Worm (Caenorhabditis elegans) whole organism, L3 larva: ENCODE measurements around the gene xbx-4.

Experiments
- ZK546.5 ChIP-seq: sonication (generic microtip); optimal IDR thresholded peaks from 2 replicates; lab custom pipeline; 2017; ENCODE audit warnings: missing biosample characterization, missing genetic modification characterization
- ama-1 ChIP-seq: fragments of 150-350 bp; optimal IDR thresholded peaks from 2 replicates; lab custom pipeline; 2018
- ceh-28 ChIP-seq: fragments of 150-350 bp; optimal IDR thresholded peaks from 2 replicates; lab custom pipeline; 2014; ENCODE audit warnings: missing biosample characterization, missing genetic modification reagents, missing genetic modification characterization
- ceh-82 ChIP-seq: fragments of 150-350 bp; optimal IDR thresholded peaks from 2 replicates; lab custom pipeline; 2014; ENCODE audit warnings: missing biosample characterization, missing genetic modification characterization
- daf-12 ChIP-seq: fragments of 150-350 bp; optimal IDR thresholded peaks from 2 replicates; lab custom pipeline; 2014; ENCODE audit warnings: missing biosample characterization, missing genetic modification reagents, missing genetic modification characterization
- egl-5 ChIP-seq: fragments of 150-350 bp; optimal IDR thresholded peaks from 2 replicates; lab custom pipeline; 2017; ENCODE audit warnings: missing biosample characterization, missing genetic modification reagents, missing genetic modification characterization, inconsistent platforms
- elt-1 ChIP-seq: fragments of 150-350 bp; optimal IDR thresholded peaks from 2 replicates; lab custom pipeline; 2014; ENCODE audit warnings: missing biosample characterization, missing genetic modification characterization
- elt-2 ChIP-seq: sonication (generic microtip); optimal IDR thresholded peaks from 2 replicates; lab custom pipeline; 2016; ENCODE audit warnings: missing genetic modification reagents, mild to moderate bottlenecking, missing genetic modification characterization, missing compliant biosample characterization
- elt-3 ChIP-seq, 3 experiments: fragments of 150-350 bp in 1 of 3; sonication (generic microtip) in 2 of 3; optimal IDR thresholded peaks; 2 replicates in 2 of 3; 4 replicates in 1 of 3; lab custom pipeline; 2014 to 2017; ENCODE audit warnings: missing biosample characterization in 3 of 3, missing genetic modification characterization in 3 of 3
- eor-1 ChIP-seq, 2 experiments: fragments of 150-350 bp; optimal IDR thresholded peaks; 2 replicates each; lab custom pipeline; 2014 to 2018; ENCODE audit warnings: missing biosample characterization in 2 of 2, missing genetic modification characterization in 2 of 2
- fkh-10 ChIP-seq: sonication (generic microtip); optimal IDR thresholded peaks from 2 replicates; lab custom pipeline; 2017; ENCODE audit warnings: missing biosample characterization, missing genetic modification reagents, missing genetic modification characterization
- fkh-2 ChIP-seq: fragments of 150-350 bp; optimal IDR thresholded peaks from 2 replicates; lab custom pipeline; 2014; ENCODE audit warnings: missing biosample characterization, missing genetic modification reagents, missing genetic modification characterization
- fos-1 ChIP-seq: fragments of 150-350 bp; optimal IDR thresholded peaks from 2 replicates; lab custom pipeline; 2014; ENCODE audit warnings: missing biosample characterization, missing genetic modification characterization
- hmg-11 ChIP-seq: sonication (generic microtip); optimal IDR thresholded peaks from 2 replicates; lab custom pipeline; 2016; ENCODE audit warnings: missing genetic modification characterization, missing compliant biosample characterization
- jun-1 ChIP-seq: fragments of 150-350 bp; optimal IDR thresholded peaks from 2 replicates; lab custom pipeline; 2014; ENCODE audit warnings: missing biosample characterization, missing genetic modification reagents, missing genetic modification characterization
- lin-15B ChIP-seq: fragments of 150-350 bp; optimal IDR thresholded peaks from 2 replicates; lab custom pipeline; 2014; ENCODE audit warnings: missing biosample characterization, missing genetic modification characterization
- lin-39 ChIP-seq: fragments of 150-350 bp; optimal IDR thresholded peaks from 2 replicates; lab custom pipeline; 2018; ENCODE audit warnings: missing biosample characterization, missing genetic modification reagents, missing genetic modification characterization
- lsy-12 ChIP-seq: sonication (generic microtip); optimal IDR thresholded peaks from 2 replicates; lab custom pipeline; 2016; ENCODE audit warnings: mild to moderate bottlenecking, missing genetic modification characterization, missing compliant biosample characterization
- nhr-11 ChIP-seq: fragments of 150-350 bp; optimal IDR thresholded peaks from 2 replicates; lab custom pipeline; 2014; ENCODE audit warnings: missing biosample characterization, missing genetic modification characterization
- nhr-23 ChIP-seq: fragments of 150-350 bp; optimal IDR thresholded peaks from 2 replicates; lab custom pipeline; 2014; ENCODE audit warnings: missing biosample characterization, missing genetic modification reagents, missing genetic modification characterization
- nhr-25 ChIP-seq: sonication (generic microtip); optimal IDR thresholded peaks from 2 replicates; lab custom pipeline; 2017; ENCODE audit warnings: missing biosample characterization, missing genetic modification characterization
- nhr-28 ChIP-seq: fragments of 150-350 bp; optimal IDR thresholded peaks from 2 replicates; lab custom pipeline; 2014; ENCODE audit warnings: missing biosample characterization, missing genetic modification characterization
- nhr-43 ChIP-seq: sonication (generic microtip); optimal IDR thresholded peaks from 2 replicates; lab custom pipeline; 2016; ENCODE audit warnings: mild to moderate bottlenecking, missing genetic modification characterization, missing compliant biosample characterization; ENCODE audit not compliant: poor library complexity, severe bottlenecking
- nhr-67 ChIP-seq: fragments of 150-350 bp; optimal IDR thresholded peaks from 2 replicates; lab custom pipeline; 2014; ENCODE audit warnings: missing biosample characterization, missing genetic modification characterization
- nhr-76 ChIP-seq: fragments of 150-350 bp; sonication (generic microtip); optimal IDR thresholded peaks from 5 replicates; lab custom pipeline; 2014; ENCODE audit warnings: missing biosample characterization, missing genetic modification characterization
- pqm-1 ChIP-seq: fragments of 150-350 bp; optimal IDR thresholded peaks from 2 replicates; lab custom pipeline; 2017; ENCODE audit warnings: missing biosample characterization, missing genetic modification characterization, inconsistent platforms
- sea-2 ChIP-seq: fragments of 150-350 bp; sonication (generic microtip); optimal IDR thresholded peaks from 4 replicates; lab custom pipeline; 2014; ENCODE audit warnings: missing biosample characterization, missing genetic modification reagents, missing genetic modification characterization
- skn-1 ChIP-seq: fragments of 150-350 bp; optimal IDR thresholded peaks from 2 replicates; lab custom pipeline; 2014; ENCODE audit warnings: missing biosample characterization, missing genetic modification characterization
- tbx-2 ChIP-seq: sonication (generic microtip); optimal IDR thresholded peaks from 2 replicates; lab custom pipeline; 2016; ENCODE audit warnings: mild to moderate bottlenecking, missing genetic modification characterization, missing compliant biosample characterization
- unc-39 ChIP-seq: sonication (generic microtip); optimal IDR thresholded peaks from 4 replicates; lab custom pipeline; 2017; ENCODE audit warnings: missing biosample characterization, missing genetic modification characterization
- unc-62 ChIP-seq: fragments of 150-350 bp; sonication (generic microtip); optimal IDR thresholded peaks from 4 replicates; lab custom pipeline; 2014; ENCODE audit warnings: missing biosample characterization, missing genetic modification reagents, missing genetic modification characterization
- zag-1 ChIP-seq: fragments of 150-350 bp; optimal IDR thresholded peaks from 2 replicates; lab custom pipeline; 2014; ENCODE audit warnings: missing biosample characterization, missing genetic modification characterization
- ztf-11 ChIP-seq: fragments of 150-350 bp; optimal IDR thresholded peaks from 2 replicates; lab custom pipeline; 2014; ENCODE audit warnings: missing biosample characterization, missing genetic modification characterization

Gene xbx-4

DNA sequence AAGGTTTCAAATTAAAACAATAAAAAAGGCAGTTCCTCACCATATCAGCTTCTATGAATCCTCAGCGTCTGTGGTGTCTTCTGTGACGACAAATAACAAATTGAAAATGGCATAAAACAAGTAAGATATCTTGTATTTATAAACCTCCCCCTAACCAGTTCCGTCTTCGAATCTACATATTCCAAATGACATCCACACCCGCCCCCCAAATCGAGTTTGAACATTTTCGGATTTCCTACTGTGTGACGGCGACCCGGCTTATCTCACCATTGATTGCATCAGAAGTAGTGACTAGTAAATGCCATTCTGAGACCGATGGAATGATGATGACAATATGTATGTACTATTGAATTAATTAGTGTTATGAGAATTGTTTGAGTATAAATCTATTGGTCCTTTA is 14.3 kb downstream of the xbx-4 start, which contains the start of gene grl-20:
TSS of gene grl-20 (minus strand) at position 101 of the 400 bp plus-strand sequence.
- TF ChIP-seq ceh-82 (tag; lab: Kevin White, UChicago), result no peak
- TF ChIP-seq elt-1 (tag; lab: Kevin White, UChicago), result no peak
- no peak for TF ChIP-seq fkh-2 (tag; lab: Kevin White, UChicago)
- no peak for TF ChIP-seq lsy-12
- no peak for TF ChIP-seq nhr-43 (tag; lab: Kevin White, UChicago)
- TF ChIP-seq ZK546.5 (tag; lab: Kevin White, UChicago), result no peak
- no peak for TF ChIP-seq lin-39 (tag; lab: Kevin White, UChicago)
- TF ChIP-seq nhr-28 (tag; lab: Kevin White, UChicago), result no peak
- no peak for TF ChIP-seq fkh-10
- no peak for TF ChIP-seq skn-1 (tag; lab: Kevin White, UChicago)
- TF ChIP-seq ama-1, result no peak
- no peak for TF ChIP-seq fos-1 (tag; lab: Kevin White, UChicago)
- no peak for TF ChIP-seq nhr-11 (tag; lab: Kevin White, UChicago)
- TF ChIP-seq unc-62 (GFP tag; lab: Kevin White, UChicago), result no peak
- TF ChIP-seq egl-5 (tag; lab: Kevin White, UChicago), result no peak
- TF ChIP-seq daf-12, result no peak
- no peak for TF ChIP-seq sea-2 (GFP tag; lab: Kevin White, UChicago)
- TF ChIP-seq lin-15B (tag; lab: Kevin White, UChicago), result no peak
- no peak for TF ChIP-seq eor-1 (tag; optimal IDR thresholded peaks at IDR 0.05; lab: Kevin White, UChicago)
- no peak for TF ChIP-seq jun-1 (tag; lab: Kevin White, UChicago)

DNA sequence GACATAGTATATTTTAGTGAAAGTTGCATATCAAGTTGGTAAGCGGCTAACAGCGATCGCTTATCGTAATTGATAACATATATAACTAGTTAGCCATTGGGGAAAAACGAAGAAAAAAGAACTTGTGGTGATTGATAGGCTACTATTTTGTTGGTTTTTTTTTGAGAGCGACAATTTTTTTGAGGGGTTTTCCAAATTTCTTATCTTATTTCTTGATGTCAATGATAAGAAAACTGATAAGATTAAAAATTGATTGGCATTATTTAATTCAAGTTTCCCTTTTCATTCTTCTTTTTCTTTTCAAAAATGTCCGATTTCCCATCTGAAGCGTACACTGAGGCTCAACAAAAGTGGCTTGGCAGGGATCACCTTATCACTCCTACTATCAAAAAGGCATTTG is 16.3 kb downstream of the xbx-4 start, which contains the start of gene prmt-6:
TSS of gene prmt-6 (plus strand) at position 252 of the 400 bp plus-strand sequence.
- TF ChIP-seq elt-3 (tag; optimal IDR thresholded peaks at IDR 0.05; lab: Kevin White, UChicago), result peak in 1 of 3 experiments; percentile 26
- no peak for TF ChIP-seq nhr-76
- TF ChIP-seq pqm-1, result peak; percentile 17
- TF ChIP-seq elt-2 (tag; lab: Kevin White, UChicago), result peak; percentile 81
- TF ChIP-seq nhr-11 (tag; lab: Kevin White, UChicago), result no peak
- TF ChIP-seq, all 47 proteins: peak for 3

DNA sequence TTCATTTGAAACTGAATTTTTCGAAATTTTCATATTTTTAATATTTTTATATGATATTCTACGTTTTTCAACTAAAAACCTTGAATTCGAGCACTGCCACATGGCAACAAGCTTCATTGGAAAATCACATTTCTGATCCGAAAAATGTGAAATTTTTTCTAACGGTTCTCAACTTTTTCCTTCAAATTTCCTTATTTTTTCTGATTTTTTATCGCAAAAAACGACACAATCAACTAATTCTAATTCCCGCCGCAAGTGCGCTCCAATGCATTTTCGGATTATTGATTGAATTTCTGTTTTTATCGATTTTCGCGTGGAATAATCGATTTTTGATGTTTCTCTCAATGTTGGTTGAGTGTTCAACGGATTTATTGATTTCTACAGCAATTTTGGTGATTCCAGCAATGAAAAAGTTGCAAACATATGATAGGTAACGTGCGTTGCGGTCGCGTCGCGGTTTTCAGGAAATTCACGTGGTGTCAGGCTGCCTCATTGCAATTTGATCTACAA is 19.0 kb downstream of the xbx-4 start, which contains the start of gene C23H5.12:
TSS of gene C23H5.12 (plus strand) at position 51 of the 510 bp plus-strand sequence.
- no peak for TF ChIP-seq egl-5 (tag; lab: Kevin White, UChicago)
- peak; percentile 52 for TF ChIP-seq ceh-28

DNA sequence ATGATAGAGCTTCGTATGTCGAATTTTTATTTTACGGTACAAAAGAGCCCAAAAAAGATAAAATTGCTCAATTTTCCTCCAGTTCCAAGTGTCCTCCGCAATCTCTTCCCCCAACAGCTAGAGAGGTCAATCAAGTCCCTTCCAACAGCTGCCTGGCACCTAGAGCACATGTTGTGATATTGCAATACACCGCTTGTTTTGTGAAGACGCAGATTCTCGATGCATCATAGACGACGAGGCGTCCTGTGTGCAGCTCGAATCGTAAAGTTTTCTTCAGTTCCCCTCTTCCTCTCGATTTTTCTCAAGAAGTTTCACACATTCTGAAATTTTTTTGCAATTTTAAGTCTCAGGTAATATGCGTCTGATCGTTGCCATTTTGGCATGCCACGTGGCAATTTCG is 22.2 kb downstream of the xbx-4 start, which contains the start of gene test-1:
TSS of gene test-1 (plus strand) at position 345 of the 400 bp plus-strand sequence.
- TF ChIP-seq nhr-28 (tag; lab: Kevin White, UChicago) (no peak), fkh-2 (tag; lab: Kevin White, UChicago) (no peak), daf-12 (no peak), jun-1 (tag; lab: Kevin White, UChicago) (no peak), nhr-11 (tag; lab: Kevin White, UChicago) (no peak), nhr-25 (tag; lab: Kevin White, UChicago) (no peak), zag-1 (tag; lab: Kevin White, UChicago) (no peak), unc-39 (no peak), hmg-11 (no peak), tbx-2 (no peak), elt-3 (tag; optimal IDR thresholded peaks at IDR 0.05; lab: Kevin White, UChicago) (no peak), lin-39 (tag; lab: Kevin White, UChicago) (no peak), ztf-11 (tag; lab: Kevin White, UChicago) (no peak), nhr-76 (no peak)

DNA sequence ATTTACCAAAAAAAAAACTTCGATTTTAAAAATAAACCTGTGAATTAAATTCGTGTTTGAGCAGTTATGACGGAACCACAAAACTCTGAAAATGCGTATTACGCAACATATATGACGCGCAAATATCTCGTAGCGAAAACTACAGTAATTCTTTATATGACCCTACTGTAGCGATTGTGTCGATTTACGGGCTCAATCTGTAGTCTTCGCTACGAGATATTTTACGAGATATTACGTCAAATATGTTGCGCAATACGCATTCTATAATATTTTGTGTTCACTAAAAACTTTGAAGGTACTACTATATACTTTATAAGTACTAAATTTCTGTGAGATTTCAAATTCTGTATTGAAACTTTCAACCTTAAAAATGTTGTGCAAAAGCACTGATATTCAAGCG is 23.0 kb downstream of the xbx-4 start:
- TF ChIP-seq pqm-1 (no peak), ama-1 (no peak), zag-1 (tag; lab: Kevin White, UChicago) (no peak), eor-1 (tag; optimal IDR thresholded peaks at IDR 0.05; lab: Kevin White, UChicago) (no peak)

DNA sequence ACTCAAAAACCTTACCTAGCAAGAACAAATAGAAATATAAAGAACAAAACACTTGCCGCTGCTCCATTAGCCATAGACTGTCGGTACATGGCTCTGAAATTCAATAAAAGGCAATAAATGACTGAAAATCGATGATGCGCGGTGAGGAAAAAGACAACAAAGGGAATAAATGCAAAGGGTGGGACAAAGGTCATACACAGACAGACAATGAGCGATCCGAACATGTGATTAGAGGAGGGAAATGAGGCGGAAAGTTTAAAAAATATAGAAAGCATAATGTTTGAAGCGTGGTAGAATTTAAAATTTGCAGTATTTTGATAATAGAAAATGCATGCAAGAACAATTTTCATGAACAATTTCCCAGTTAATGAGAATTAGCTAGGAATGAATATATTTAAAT is 26.1 kb downstream of the xbx-4 start, which contains the start of gene C54E4.12:
TSS of gene C54E4.12 (minus strand) at position 101 of the 400 bp plus-strand sequence.
- TF ChIP-seq fos-1 (tag; lab: Kevin White, UChicago) (no peak), unc-62 (GFP tag; lab: Kevin White, UChicago) (no peak), nhr-23 (tag; lab: Kevin White, UChicago) (no peak), zag-1 (tag; lab: Kevin White, UChicago) (no peak), fkh-10 (no peak), pqm-1 (no peak), elt-1 (tag; lab: Kevin White, UChicago) (no peak), nhr-28 (tag; lab: Kevin White, UChicago) (no peak), nhr-67 (tag; lab: Kevin White, UChicago) (no peak)
